Fruit fly (Drosophila melanogaster): Measurements from ENCODE around the gene Pc.

DNA sequence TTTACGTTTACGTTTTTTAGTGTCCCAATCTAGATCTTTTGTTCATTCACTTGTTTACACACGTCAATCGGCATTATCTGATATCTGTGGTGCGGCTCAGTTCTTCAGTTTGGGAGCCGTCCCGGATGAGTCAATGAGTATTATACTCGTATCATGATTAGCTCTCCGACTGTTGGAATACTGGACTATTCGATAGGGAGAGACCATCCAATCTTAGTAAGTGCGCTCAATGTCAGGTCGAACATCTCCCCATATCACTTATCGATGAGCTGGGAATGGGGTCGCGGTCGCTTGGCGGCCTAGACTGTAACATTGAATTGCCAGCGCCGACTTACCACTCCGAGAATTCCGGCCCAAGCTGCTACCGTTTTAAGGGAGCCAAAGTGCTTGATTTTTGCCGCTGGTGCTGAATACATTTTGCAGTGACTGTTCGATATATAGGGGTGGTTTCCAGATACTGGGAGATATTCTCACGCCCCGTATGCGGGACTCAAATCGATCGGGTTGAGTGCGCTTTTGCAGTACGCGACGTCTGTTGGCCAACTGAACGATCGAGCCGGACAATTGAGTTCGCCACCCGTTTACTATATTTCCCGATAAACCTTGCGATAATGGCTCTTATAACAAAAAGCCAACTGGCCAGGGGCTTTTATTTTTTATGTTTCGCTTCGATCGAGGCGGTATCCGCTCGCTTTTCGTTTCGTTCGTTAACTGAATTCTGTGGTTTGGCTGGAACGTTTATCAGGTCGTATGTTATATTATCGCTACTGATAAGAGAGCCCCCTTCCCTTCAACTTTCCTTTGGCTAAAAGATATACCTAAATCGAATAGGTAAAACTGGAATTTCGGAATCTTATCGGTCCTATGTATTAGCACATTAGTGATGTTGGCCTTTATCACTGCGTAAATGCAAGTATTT is 32.8 kb downstream of the Pc start:
- TF ChIP-seq CG8478 (optimal IDR thresholded peaks at IDR 0.05) (no peak), CTCF (optimal IDR thresholded peaks at IDR 0.05) (no peak)

All from S2 (cell line).